Fruit fly (Drosophila melanogaster): ENCODE results near the gene CG42831.

Gene CG42831

dm6 chr3L:10772527-10773184 lies 42.0 kb upstream of the CG42831 start (continued):
- peak; percentile 1 for TF ChIP-seq run (tag; optimal IDR thresholded peaks at IDR 0.05)
- no peak for TF ChIP-seq CG15514 (GFP tag; optimal IDR thresholded peaks at IDR 0.05)
- TF ChIP-seq Nf-YC (tag; optimal IDR thresholded peaks at IDR 0.05) = no peak
- TF ChIP-seq CG3065 (GFP tag; optimal IDR thresholded peaks at IDR 0.05) = no peak
- no peak for TF ChIP-seq CG4282 (GFP tag; optimal IDR thresholded peaks at IDR 0.05)
- peak; percentile 62 for TF ChIP-seq ATbp (GFP tag; optimal IDR thresholded peaks at IDR 0.05)
- TF ChIP-seq unc-4 (GFP tag; IDR thresholded peaks at IDR 0.05; ENCODE audit: partially characterized antibody) = no peak
- TF ChIP-seq CG17829 (tag; optimal IDR thresholded peaks at IDR 0.05) = peak; percentile 89
- 0 out of 3 replicates have a peak, but pooled peaks have one; percentile 13 for TF ChIP-seq so (GFP tag; IDR thresholded peaks at IDR 0.05)
- peak; percentile 39 for TF ChIP-seq Lhr (GFP tag; optimal IDR thresholded peaks at IDR 0.05)
- TF ChIP-seq tio (GFP tag; optimal IDR thresholded peaks at IDR 0.05) = peak; percentile 42
- no peak for TF ChIP-seq CG7745 (tag; optimal IDR thresholded peaks at IDR 0.05)
- no peak for TF ChIP-seq Oaz (GFP tag; IDR thresholded peaks at IDR 0.05)
- no peak for TF ChIP-seq jigr1 (GFP tag; IDR thresholded peaks at IDR 0.05)
- TF ChIP-seq nau (GFP tag; optimal IDR thresholded peaks at IDR 0.05) = no peak
- no peak for TF ChIP-seq B-H2 (GFP tag; optimal IDR thresholded peaks at IDR 0.05)
- TF ChIP-seq CG2116 (GFP tag; optimal IDR thresholded peaks at IDR 0.05) = peak; percentile 12
- TF ChIP-seq D19B (GFP tag; optimal IDR thresholded peaks at IDR 0.05) = peak; percentile 0
- TF ChIP-seq Elba2 (GFP tag; optimal IDR thresholded peaks at IDR 0.05) = no peak
- no peak for TF ChIP-seq dan (GFP tag; IDR thresholded peaks at IDR 0.05)
- TF ChIP-seq CG1832 (GFP tag; optimal IDR thresholded peaks at IDR 0.05) = no peak
- TF ChIP-seq Sry-β (GFP tag; optimal IDR thresholded peaks at IDR 0.05) = peak; percentile 3
- TF ChIP-seq crc (GFP tag; optimal IDR thresholded peaks at IDR 0.05) = no peak
- TF ChIP-seq CG17385 (GFP tag; optimal IDR thresholded peaks at IDR 0.05) = peak; percentile 65
- peak; percentile 73 for TF ChIP-seq row (GFP tag; IDR thresholded peaks at IDR 0.05)
- TF ChIP-seq btn (GFP tag; optimal IDR thresholded peaks at IDR 0.05) = no peak
- TF ChIP-seq Fer2 (tag; optimal IDR thresholded peaks at IDR 0.05) = no peak
- TF ChIP-seq CG4730 (GFP tag; IDR thresholded peaks at IDR 0.05) = no peak
- TF ChIP-seq CG8388 (GFP tag; optimal IDR thresholded peaks at IDR 0.05) = peak; percentile 84
- peak; percentile 37 for TF ChIP-seq org-1 (GFP tag; optimal IDR thresholded peaks at IDR 0.05)
- TF ChIP-seq CG18599 (GFP tag; optimal IDR thresholded peaks at IDR 0.05) = peak; percentile 65
- no peak for TF ChIP-seq Gsc (GFP tag; IDR thresholded peaks at IDR 0.05)
- TF ChIP-seq CG33213 (GFP tag; optimal IDR thresholded peaks at IDR 0.05) = no peak
- peak in 1 of 2 experiments; percentile 70 for TF ChIP-seq eve (GFP tag; optimal IDR thresholded peaks at IDR 0.05)
- TF ChIP-seq Adf1 (GFP tag; IDR thresholded peaks at IDR 0.05) = no peak
- TF ChIP-seq Tbp (GFP tag; optimal IDR thresholded peaks at IDR 0.05) = no peak
- TF ChIP-seq kay (GFP tag; optimal IDR thresholded peaks at IDR 0.05) = no peak
- no peak for TF ChIP-seq CG6791 (GFP tag; IDR thresholded peaks at IDR 0.05; ENCODE audit: partially characterized antibody)
- TF ChIP-seq Dll (GFP tag; IDR thresholded peaks at IDR 0.05; ENCODE audit: partially characterized antibody) = no peak
- no peak for TF ChIP-seq NFAT (GFP tag; IDR thresholded peaks at IDR 0.05)
- TF ChIP-seq CG17912 (GFP tag; optimal IDR thresholded peaks at IDR 0.05) = no peak
- no peak for TF ChIP-seq sug (tag; optimal IDR thresholded peaks at IDR 0.05)
- no peak for TF ChIP-seq inv (GFP tag; IDR thresholded peaks at IDR 0.05; ENCODE audit: partially characterized antibody)
- TF ChIP-seq CG14667 (GFP tag; IDR thresholded peaks at IDR 0.05) = 0 out of 2 replicates have a peak, but pooled peaks have one; percentile 34
- TF ChIP-seq Dp (GFP tag; optimal IDR thresholded peaks at IDR 0.05) = no peak
- TF ChIP-seq CG8290 (GFP tag; optimal IDR thresholded peaks at IDR 0.05) = peak; percentile 29
- TF ChIP-seq CG8290 (tag; optimal IDR thresholded peaks at IDR 0.05) = no peak
- TF ChIP-seq chif (GFP tag; optimal IDR thresholded peaks at IDR 0.05) = peak in 1 of 2 experiments; percentile 10
- TF ChIP-seq NC2α (GFP tag; optimal IDR thresholded peaks at IDR 0.05) = no peak
- TF ChIP-seq wek (GFP tag; optimal IDR thresholded peaks at IDR 0.05) = no peak

All from whole organism, embryonic.